Fruit fly (Drosophila melanogaster): Measurements from ENCODE around the gene CG16782.

The CG16782 gene

DNA sequence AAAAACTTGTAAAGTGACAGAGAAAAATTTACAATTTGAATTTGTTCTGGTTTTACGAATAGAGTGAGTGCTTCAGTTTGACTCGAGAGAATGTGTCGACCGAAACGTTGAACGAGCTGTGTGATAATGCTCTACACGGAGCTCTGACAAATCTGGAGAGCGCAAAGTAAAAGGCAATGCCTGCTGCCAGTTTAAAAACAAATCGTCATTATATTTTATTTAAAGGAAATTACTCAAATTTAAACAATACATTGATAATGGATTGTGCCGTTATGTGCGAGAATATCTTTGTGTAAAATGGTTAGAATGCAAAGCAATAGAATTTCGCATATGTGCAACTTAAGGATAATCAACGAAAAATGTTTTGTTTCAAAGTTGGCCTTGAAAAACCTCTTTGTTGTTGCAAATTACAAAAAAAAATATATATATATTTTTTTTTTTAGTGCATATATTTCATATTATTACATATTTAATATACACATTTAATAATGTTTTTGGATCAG, at the start of gene CG16782, which contains the start of gene CG10801:
TSS of gene CG16782 (minus strand) at position 101 of the 503 bp plus-strand sequence.
TSS of gene CG10801 (plus strand) at position 453 of the 503 bp plus-strand sequence.
- TF ChIP-seq insv (optimal IDR thresholded peaks at IDR 0.05) (no peak), Myc (optimal IDR thresholded peaks at IDR 0.05) (no peak), ttk (optimal IDR thresholded peaks at IDR 0.05) (no peak), Sin3A (optimal IDR thresholded peaks at IDR 0.05) (no peak), psq (optimal IDR thresholded peaks at IDR 0.05) (no peak), h (optimal IDR thresholded peaks at IDR 0.05) (no peak)

DNA sequence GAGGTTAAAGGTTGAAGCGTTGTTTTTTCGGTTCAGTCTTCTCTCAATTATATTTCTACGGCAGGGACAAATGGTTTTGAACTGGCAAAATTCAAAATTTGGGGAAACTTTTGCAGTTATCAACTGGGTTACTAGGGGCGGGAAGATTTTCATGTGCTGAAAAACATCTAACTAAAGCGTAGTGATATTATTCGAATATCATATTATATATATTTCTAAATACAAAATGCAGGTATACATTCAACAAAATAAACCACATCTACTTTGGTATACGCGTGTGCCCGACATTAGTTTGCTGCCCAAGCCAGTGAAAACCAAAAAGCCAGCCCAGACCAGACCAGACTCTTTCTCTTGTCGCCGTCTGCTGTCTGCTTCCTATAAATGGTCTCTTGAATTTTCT, 44.7 kb upstream of the CG16782 start, which contains the start of gene Gas8:
TSS of gene Gas8 (minus strand) at position 101 of the 400 bp plus-strand sequence.
- TF ChIP-seq psq (optimal IDR thresholded peaks at IDR 0.05), result no peak
- no peak for TF ChIP-seq Myc (optimal IDR thresholded peaks at IDR 0.05)
- TF ChIP-seq Sin3A (optimal IDR thresholded peaks at IDR 0.05), result no peak
- no peak for TF ChIP-seq insv (optimal IDR thresholded peaks at IDR 0.05)

DNA sequence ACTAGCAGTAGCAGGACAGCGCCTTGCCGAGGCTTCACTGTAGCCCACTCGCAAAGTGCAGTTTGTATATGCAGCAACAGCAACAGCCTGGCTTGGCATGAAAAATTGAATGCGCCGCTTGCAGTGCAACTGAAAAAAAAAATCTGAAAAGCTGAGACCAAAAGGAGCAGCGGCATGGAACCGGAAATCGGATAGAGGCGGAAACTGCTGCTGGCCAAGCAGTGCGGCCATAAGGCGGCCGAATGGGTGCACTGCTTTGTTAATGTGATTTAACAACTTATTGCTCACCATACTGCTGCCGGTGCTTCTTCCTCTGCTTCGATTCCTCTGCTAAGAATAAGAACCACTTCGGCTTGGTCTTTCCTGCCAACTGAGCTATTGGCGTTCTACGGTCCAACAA, 44.2 kb upstream of the CG16782 start:
- TF ChIP-seq psq (optimal IDR thresholded peaks at IDR 0.05) (no peak), Sin3A (optimal IDR thresholded peaks at IDR 0.05) (no peak), insv (optimal IDR thresholded peaks at IDR 0.05) (no peak), ttk (optimal IDR thresholded peaks at IDR 0.05) (no peak), Myc (optimal IDR thresholded peaks at IDR 0.05) (no peak), h (optimal IDR thresholded peaks at IDR 0.05) (no peak)

- TF ChIP-seq Myc (optimal IDR thresholded peaks at IDR 0.05), result no peak
- no peak for TF ChIP-seq insv (optimal IDR thresholded peaks at IDR 0.05)
- no peak for TF ChIP-seq psq (optimal IDR thresholded peaks at IDR 0.05)
- no peak for TF ChIP-seq h (optimal IDR thresholded peaks at IDR 0.05)
- no peak for TF ChIP-seq Sin3A (optimal IDR thresholded peaks at IDR 0.05)
- TF ChIP-seq ttk (optimal IDR thresholded peaks at IDR 0.05), result no peak
Measured at dm6 chrX:3485871-3486270, 25.8 kb upstream of the CG16782 start.

DNA sequence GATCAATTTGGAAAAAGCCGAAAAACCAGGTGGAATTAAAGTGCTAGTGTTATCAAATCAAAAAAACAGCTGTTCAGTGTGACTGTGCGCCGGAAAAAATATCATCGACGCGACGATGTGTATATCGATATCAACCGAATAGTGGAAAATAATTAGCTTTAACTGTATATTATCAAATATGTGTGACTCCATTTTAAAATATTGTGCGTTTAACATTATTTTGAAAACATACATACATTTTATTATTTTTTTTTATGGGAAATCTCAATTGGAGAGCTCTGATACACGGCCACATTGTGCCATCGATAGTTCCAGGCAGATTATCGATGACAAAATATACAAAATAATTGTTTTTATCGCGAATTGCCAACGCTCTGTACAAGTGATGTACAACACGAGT, 25.3 kb upstream of the CG16782 start, which contains the start of the genes CG14270 and CG10803:
TSS of gene CG14270 (minus strand) at position 75 of the 400 bp plus-strand sequence.
TSS of gene CG10803 (plus strand) at position 347 of the 400 bp plus-strand sequence.
- TF ChIP-seq ttk (optimal IDR thresholded peaks at IDR 0.05) (no peak), insv (optimal IDR thresholded peaks at IDR 0.05) (no peak), Sin3A (optimal IDR thresholded peaks at IDR 0.05) (no peak), psq (optimal IDR thresholded peaks at IDR 0.05) (no peak), h (optimal IDR thresholded peaks at IDR 0.05) (no peak), Myc (optimal IDR thresholded peaks at IDR 0.05) (no peak)

dm6 chrX:3482119-3483014, 22.3 kb upstream of the CG16782 start, which contains the start of the genes CG10804 and CG10802:
Gene CG10804, minus strand, starts transcription at chrX:3482322.
Gene CG10802, plus strand, starts transcription at chrX:3482965.
- TF ChIP-seq Myc (optimal IDR thresholded peaks at IDR 0.05) (no peak), h (optimal IDR thresholded peaks at IDR 0.05) (no peak), ttk (optimal IDR thresholded peaks at IDR 0.05) (no peak), insv (optimal IDR thresholded peaks at IDR 0.05) (no peak)

DNA sequence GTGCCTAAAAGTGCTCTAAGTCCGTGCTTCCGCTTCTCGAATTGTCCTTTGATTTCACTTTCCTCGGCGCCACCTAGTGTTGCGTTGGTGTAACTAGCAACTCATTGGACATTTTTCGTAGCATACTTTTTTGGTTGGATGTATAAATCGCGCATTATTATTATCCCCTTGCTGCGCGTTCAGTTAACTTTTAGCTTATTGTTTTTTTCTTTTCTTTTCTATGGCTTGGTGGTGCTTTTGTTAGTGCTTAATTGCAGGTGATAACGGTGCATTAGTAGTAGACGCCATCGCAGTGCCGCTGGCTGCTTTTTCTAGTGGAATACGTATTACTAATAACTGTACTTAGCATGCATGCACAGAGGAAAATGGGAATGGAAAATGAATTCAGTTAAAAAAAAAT, 21.0 kb upstream of the CG16782 start:
- TF ChIP-seq h (optimal IDR thresholded peaks at IDR 0.05) (no peak), ttk (optimal IDR thresholded peaks at IDR 0.05) (no peak), Myc (optimal IDR thresholded peaks at IDR 0.05) (no peak), psq (optimal IDR thresholded peaks at IDR 0.05) (no peak), Sin3A (optimal IDR thresholded peaks at IDR 0.05) (no peak), insv (optimal IDR thresholded peaks at IDR 0.05) (no peak)

dm6 chrX:3476009-3476408, 16.0 kb upstream of the CG16782 start:
- TF ChIP-seq psq (optimal IDR thresholded peaks at IDR 0.05), result no peak
- TF ChIP-seq Myc (optimal IDR thresholded peaks at IDR 0.05), result no peak
- no peak for TF ChIP-seq ttk (optimal IDR thresholded peaks at IDR 0.05)
- no peak for TF ChIP-seq h (optimal IDR thresholded peaks at IDR 0.05)
- no peak for TF ChIP-seq Sin3A (optimal IDR thresholded peaks at IDR 0.05)
- no peak for TF ChIP-seq insv (optimal IDR thresholded peaks at IDR 0.05)

DNA sequence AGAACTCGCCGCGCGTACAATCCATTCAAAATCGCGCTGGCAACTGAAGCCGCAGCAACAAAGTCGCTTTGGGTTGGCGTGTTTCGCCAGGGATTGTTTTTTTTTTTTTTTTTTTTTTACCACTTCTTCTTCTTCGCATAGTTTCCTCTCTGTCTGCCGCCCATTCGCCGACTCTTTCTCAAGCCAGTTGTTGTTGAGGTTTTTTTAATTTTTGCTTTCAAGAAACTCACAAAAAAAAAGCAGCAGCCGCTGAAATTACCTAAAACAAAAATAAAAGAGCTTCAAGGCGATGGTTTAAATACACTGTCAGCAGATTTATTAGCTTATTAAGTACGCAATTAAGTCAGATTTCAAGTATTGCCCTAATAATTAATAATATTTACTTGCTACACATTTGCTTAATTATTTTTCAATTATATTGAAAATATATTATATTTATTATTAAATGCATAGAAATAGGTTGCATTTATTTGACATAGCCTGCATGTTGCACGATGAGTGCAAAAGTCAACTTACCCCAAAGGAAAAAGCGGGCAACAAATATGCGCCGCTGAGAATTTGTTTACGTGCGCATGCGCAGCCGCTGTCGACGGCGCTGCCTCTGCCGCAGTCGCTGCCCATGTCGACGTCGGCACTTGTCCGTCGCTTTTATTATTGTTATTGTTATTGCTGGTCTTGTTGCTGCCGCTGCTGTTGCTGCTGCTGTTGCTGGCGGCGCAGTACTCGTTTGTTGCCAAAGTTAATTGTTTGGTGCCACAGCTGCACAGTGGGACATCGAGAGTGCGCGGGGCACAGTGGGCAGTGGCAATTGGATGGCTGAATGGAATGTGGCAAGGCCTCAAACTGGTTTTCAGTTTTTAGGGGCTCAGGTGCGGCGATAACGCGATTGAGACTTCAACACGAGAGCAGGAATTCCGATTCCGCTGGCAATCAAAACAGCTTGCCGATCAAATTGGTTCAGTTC, 14.7 kb upstream of the CG16782 start, which contains the start of gene CG12206:
TSS of gene CG12206 (minus strand) at position 49 of the 964 bp plus-strand sequence.
- TF ChIP-seq psq (optimal IDR thresholded peaks at IDR 0.05) (no peak), insv (optimal IDR thresholded peaks at IDR 0.05) (no peak)

DNA sequence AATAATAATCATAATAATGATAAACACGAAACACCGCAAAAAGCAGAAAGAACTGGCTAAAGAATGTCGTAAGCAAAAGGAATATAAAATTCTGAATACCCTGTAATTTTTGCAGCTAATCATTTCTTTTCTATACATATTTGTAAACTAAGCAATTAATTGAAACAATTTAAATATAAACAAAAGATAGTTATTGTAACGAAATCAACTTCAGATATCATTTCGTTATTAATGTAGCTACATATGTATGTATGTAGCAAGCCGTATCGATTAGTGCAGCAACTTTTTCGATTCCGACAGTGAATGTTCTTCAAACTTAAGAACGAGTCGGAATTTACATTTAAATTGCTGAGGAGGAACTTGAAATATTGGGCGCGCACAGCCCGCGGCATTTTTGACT, 13.6 kb upstream of the CG16782 start:
- TF ChIP-seq insv (optimal IDR thresholded peaks at IDR 0.05) (no peak), Myc (optimal IDR thresholded peaks at IDR 0.05) (no peak), ttk (optimal IDR thresholded peaks at IDR 0.05) (no peak), psq (optimal IDR thresholded peaks at IDR 0.05) (no peak), Sin3A (optimal IDR thresholded peaks at IDR 0.05) (no peak), h (optimal IDR thresholded peaks at IDR 0.05) (no peak)

- TF ChIP-seq Sin3A (optimal IDR thresholded peaks at IDR 0.05) (no peak), h (optimal IDR thresholded peaks at IDR 0.05) (no peak), Myc (optimal IDR thresholded peaks at IDR 0.05) (no peak), ttk (optimal IDR thresholded peaks at IDR 0.05) (no peak), psq (optimal IDR thresholded peaks at IDR 0.05) (no peak), insv (optimal IDR thresholded peaks at IDR 0.05) (no peak)
Measured at dm6 chrX:3470467-3471079, 10.5 kb upstream of the CG16782 start.

All from Kc167 (cell line).